Worm (Caenorhabditis elegans) whole organism, L2 larva: ENCODE results near the gene B0416.3.

Source experiments
- C34F6.9 ChIP-seq: fragments of 150-350 bp; optimal IDR thresholded peaks from 2 replicates; lab custom pipeline; 2014; ENCODE audit warnings: missing biosample characterization, missing genetic modification characterization
- F13H6.1 ChIP-seq: sonication (generic microtip); optimal IDR thresholded peaks from 2 replicates; lab custom pipeline; 2016; ENCODE audit warnings: missing genetic modification characterization, missing compliant biosample characterization
- R02D3.7 ChIP-seq: fragments of 150-350 bp; optimal IDR thresholded peaks from 2 replicates; lab custom pipeline; 2014; ENCODE audit warnings: missing biosample characterization, missing genetic modification characterization
- Y55F3AM.14 ChIP-seq: fragments of 200-800 bp; sonication (Bioruptor generic); optimal IDR thresholded peaks from 2 replicates; lab custom pipeline; 2018; ENCODE audit warnings: mild to moderate bottlenecking, missing genetic modification characterization, missing compliant biosample characterization
- ZK546.5 ChIP-seq: sonication (generic microtip); optimal IDR thresholded peaks from 2 replicates; lab custom pipeline; 2017; ENCODE audit warnings: missing biosample characterization, missing genetic modification characterization
- alr-1 ChIP-seq: fragments of 150-350 bp; optimal IDR thresholded peaks from 2 replicates; lab custom pipeline; 2014; ENCODE audit warnings: missing biosample characterization, missing genetic modification characterization
- aly-2 ChIP-seq: fragments of 150-350 bp; optimal IDR thresholded peaks from 2 replicates; lab custom pipeline; 2014; ENCODE audit warnings: missing biosample characterization, missing genetic modification characterization
- ama-1 ChIP-seq: fragments of 150-350 bp; optimal IDR thresholded peaks from 2 replicates; lab custom pipeline; 2018; ENCODE audit warnings: inconsistent platforms
- blmp-1 ChIP-seq: sonication (generic microtip); optimal IDR thresholded peaks from 2 replicates; lab custom pipeline; 2017; ENCODE audit warnings: missing genetic modification characterization, mild to moderate bottlenecking, missing compliant biosample characterization, antibody characterized with exemption, moderate library complexity; ENCODE audit not compliant: insufficient read depth
- ceh-16 ChIP-seq: fragments of 150-350 bp; optimal IDR thresholded peaks from 2 replicates; lab custom pipeline; 2014; ENCODE audit warnings: missing biosample characterization, missing genetic modification characterization
- ceh-82 ChIP-seq: fragments of 150-350 bp; optimal IDR thresholded peaks from 2 replicates; lab custom pipeline; 2014; ENCODE audit warnings: missing biosample characterization, missing genetic modification characterization
- crh-2 ChIP-seq: sonication (generic microtip); optimal IDR thresholded peaks from 2 replicates; lab custom pipeline; 2017; ENCODE audit warnings: missing biosample characterization, missing genetic modification characterization
- dmd-4 ChIP-seq: sonication (generic microtip); optimal IDR thresholded peaks from 2 replicates; lab custom pipeline; 2017; ENCODE audit warnings: missing biosample characterization, missing genetic modification characterization
- egl-27 ChIP-seq: sonication (generic microtip); optimal IDR thresholded peaks from 3 replicates; lab custom pipeline; 2017; ENCODE audit warnings: missing biosample characterization, missing genetic modification reagents, missing genetic modification characterization
- elt-1 ChIP-seq: fragments of 150-350 bp; optimal IDR thresholded peaks from 2 replicates; lab custom pipeline; 2014; ENCODE audit warnings: missing biosample characterization, missing genetic modification characterization
- elt-3 ChIP-seq: sonication (generic microtip); optimal IDR thresholded peaks from 2 replicates; lab custom pipeline; 2017; ENCODE audit warnings: missing biosample characterization, missing genetic modification characterization
- fos-1 ChIP-seq: fragments of 150-350 bp; optimal IDR thresholded peaks from 2 replicates; lab custom pipeline; 2014; ENCODE audit warnings: missing biosample characterization, missing genetic modification characterization
- gmeb-1 ChIP-seq: fragments of 150-350 bp; optimal IDR thresholded peaks from 2 replicates; lab custom pipeline; 2014; ENCODE audit warnings: missing biosample characterization, missing genetic modification characterization
- lin-11 ChIP-seq: fragments of 150-350 bp; sonication (generic microtip); optimal IDR thresholded peaks from 2 replicates; lab custom pipeline; 2014; ENCODE audit warnings: missing biosample characterization, missing genetic modification characterization, inconsistent platforms, mixed read lengths
- lin-13 ChIP-seq: fragments of 150-350 bp; optimal IDR thresholded peaks from 2 replicates; lab custom pipeline; 2014; ENCODE audit warnings: missing biosample characterization, missing genetic modification reagents, missing genetic modification characterization
- lin-39 ChIP-seq: fragments of 150-350 bp; optimal IDR thresholded peaks from 2 replicates; lab custom pipeline; 2014; ENCODE audit warnings: missing biosample characterization, missing genetic modification reagents, missing genetic modification characterization
- lsy-2 ChIP-seq, 2 experiments: fragments of 150-350 bp in 1 of 2; sonication (generic microtip) in 1 of 2; optimal IDR thresholded peaks; 2 replicates each; lab custom pipeline; 2014 to 2017; ENCODE audit warnings: missing biosample characterization in 2 of 2, missing genetic modification characterization in 2 of 2
- mab-5 ChIP-seq: fragments of 150-350 bp; optimal IDR thresholded peaks from 2 replicates; lab custom pipeline; 2014; ENCODE audit warnings: missing biosample characterization, missing genetic modification characterization
- mbf-1 ChIP-seq: sonication (generic microtip); optimal IDR thresholded peaks from 2 replicates; lab custom pipeline; 2017; ENCODE audit warnings: missing biosample characterization, missing genetic modification characterization
- mdl-1 ChIP-seq, 2 experiments: fragments of 150-350 bp in 1 of 2; sonication (generic microtip) in 1 of 2; optimal IDR thresholded peaks; 2 replicates each; lab custom pipeline; 2017; ENCODE audit warnings: missing biosample characterization in 2 of 2, missing genetic modification characterization in 2 of 2
- nhr-10 ChIP-seq: sonication (generic microtip); optimal IDR thresholded peaks from 2 replicates; lab custom pipeline; 2017; ENCODE audit warnings: missing biosample characterization, missing genetic modification characterization
- nhr-11 ChIP-seq: fragments of 150-350 bp; optimal IDR thresholded peaks from 2 replicates; lab custom pipeline; 2014; ENCODE audit warnings: missing biosample characterization, missing genetic modification characterization
- nhr-12 ChIP-seq: fragments of 150-350 bp; optimal IDR thresholded peaks from 2 replicates; lab custom pipeline; 2014; ENCODE audit warnings: missing biosample characterization, missing genetic modification characterization
- nhr-129 ChIP-seq: fragments of 150-350 bp; optimal IDR thresholded peaks from 2 replicates; lab custom pipeline; 2014; ENCODE audit warnings: missing biosample characterization, missing genetic modification characterization
- nhr-21 ChIP-seq: fragments of 150-350 bp; optimal IDR thresholded peaks from 2 replicates; lab custom pipeline; 2014; ENCODE audit warnings: missing biosample characterization, missing genetic modification characterization
- nhr-23 ChIP-seq: fragments of 150-350 bp; optimal IDR thresholded peaks from 2 replicates; lab custom pipeline; 2014; ENCODE audit warnings: missing biosample characterization, missing genetic modification reagents, missing genetic modification characterization
- nhr-237 ChIP-seq: fragments of 150-350 bp; optimal IDR thresholded peaks from 2 replicates; lab custom pipeline; 2014; ENCODE audit warnings: missing biosample characterization, missing genetic modification characterization
- nhr-25 ChIP-seq: fragments of 150-350 bp; sonication (generic microtip); optimal IDR thresholded peaks from 3 replicates; lab custom pipeline; 2014; ENCODE audit warnings: missing biosample characterization, missing genetic modification characterization
- nhr-6 ChIP-seq: fragments of 150-350 bp; optimal IDR thresholded peaks from 2 replicates; lab custom pipeline; 2014; ENCODE audit warnings: missing biosample characterization, missing genetic modification characterization
- nhr-77 ChIP-seq: fragments of 150-350 bp; optimal IDR thresholded peaks from 2 replicates; lab custom pipeline; 2014; ENCODE audit warnings: missing biosample characterization, missing genetic modification characterization
- peb-1 ChIP-seq: fragments of 150-350 bp; optimal IDR thresholded peaks from 2 replicates; lab custom pipeline; 2014; ENCODE audit warnings: missing biosample characterization, missing genetic modification characterization
- sem-4 ChIP-seq: fragments of 150-350 bp; optimal IDR thresholded peaks from 2 replicates; lab custom pipeline; 2014; ENCODE audit warnings: missing biosample characterization, missing genetic modification reagents, missing genetic modification characterization
- skn-1 ChIP-seq: sonication (generic microtip); optimal IDR thresholded peaks from 2 replicates; lab custom pipeline; 2017; ENCODE audit warnings: missing biosample characterization, missing genetic modification characterization
- sma-3 ChIP-seq: sonication (generic microtip); optimal IDR thresholded peaks from 2 replicates; lab custom pipeline; 2016; ENCODE audit warnings: missing genetic modification reagents, missing genetic modification characterization, missing compliant biosample characterization
- sma-9 ChIP-seq, 2 experiments: fragments of 150-350 bp in 1 of 2; sonication (generic microtip) in 1 of 2; optimal IDR thresholded peaks; 2 replicates each; lab custom pipeline; 2014 to 2016; ENCODE audit warnings: missing genetic modification characterization in 2 of 2, mild to moderate bottlenecking in 1 of 2, missing biosample characterization in 1 of 2, missing compliant biosample characterization in 1 of 2, missing genetic modification reagents in 1 of 2, moderate library complexity in 1 of 2
- snpc-4 ChIP-seq: fragments of 150-350 bp; optimal IDR thresholded peaks from 2 replicates; lab custom pipeline; 2014; ENCODE audit warnings: missing biosample characterization, missing genetic modification characterization
- unc-39 ChIP-seq: fragments of 150-350 bp; optimal IDR thresholded peaks from 2 replicates; lab custom pipeline; 2014; ENCODE audit warnings: missing biosample characterization, missing genetic modification characterization
- unc-55 ChIP-seq: fragments of 150-350 bp; sonication (generic microtip); optimal IDR thresholded peaks from 3 replicates; lab custom pipeline; 2014; ENCODE audit warnings: missing biosample characterization, missing genetic modification reagents, missing genetic modification characterization
- unc-62 ChIP-seq: fragments of 150-350 bp; optimal IDR thresholded peaks from 2 replicates; lab custom pipeline; 2014; ENCODE audit warnings: missing biosample characterization, missing genetic modification reagents, missing genetic modification characterization
- zag-1 ChIP-seq: fragments of 150-350 bp; optimal IDR thresholded peaks from 2 replicates; lab custom pipeline; 2014; ENCODE audit warnings: missing biosample characterization, missing genetic modification characterization
- ztf-1 ChIP-seq: fragments of 200-800 bp; sonication (Bioruptor generic); conservative IDR thresholded peaks from 2 replicates; pipeline ENCODE4 v1.3.6; 2022; ENCODE audit warnings: missing genetic modification characterization, missing compliant biosample characterization
- ztf-11 ChIP-seq: sonication (generic microtip); optimal IDR thresholded peaks from 2 replicates; lab custom pipeline; 2017; ENCODE audit warnings: missing biosample characterization, missing genetic modification characterization
- ztf-4 ChIP-seq: fragments of 150-350 bp; optimal IDR thresholded peaks from 2 replicates; lab custom pipeline; 2014; ENCODE audit warnings: missing biosample characterization, missing genetic modification characterization

The B0416.3 gene

ce11 chrX:9337832-9338231 is 46.4 kb downstream of the B0416.3 start:
- no peak for TF ChIP-seq blmp-1 (tag; lab: Kevin White, UChicago)
- peak; percentile 5 for TF ChIP-seq sem-4 (tag; lab: Kevin White, UChicago)
- no peak for TF ChIP-seq ceh-16
- TF ChIP-seq skn-1 (tag; lab: Kevin White, UChicago): no peak
- TF ChIP-seq mdl-1 (tag; optimal IDR thresholded peaks at IDR 0.05; lab: Kevin White, UChicago): peak in 1 of 2 experiments; percentile 65
- no peak for TF ChIP-seq elt-1 (tag; lab: Kevin White, UChicago)
- no peak for TF ChIP-seq ZK546.5
- TF ChIP-seq lin-13 (GFP tag; lab: Kevin White, UChicago): peak; percentile 67
- TF ChIP-seq gmeb-1 (tag; lab: Kevin White, UChicago): peak; percentile 21
- no peak for TF ChIP-seq mbf-1 (tag; lab: Kevin White, UChicago)
- TF ChIP-seq nhr-129 (tag; lab: Kevin White, UChicago): peak; percentile 81
- TF ChIP-seq alr-1: no peak
- TF ChIP-seq F13H6.1 (tag; lab: Kevin White, UChicago): peak; percentile 55
- peak; percentile 5 for TF ChIP-seq nhr-21 (tag; lab: Kevin White, UChicago)
- peak; percentile 91 for TF ChIP-seq unc-55
- no peak for TF ChIP-seq ztf-1 (GFP tag; lab: Robert Waterston, UW)
- TF ChIP-seq ceh-82: peak; percentile 44
- peak; percentile 8 for TF ChIP-seq snpc-4 (tag; lab: Kevin White, UChicago)
- peak; percentile 28 for TF ChIP-seq ztf-4 (tag; lab: Kevin White, UChicago)
- peak; percentile 75 for TF ChIP-seq C34F6.9
- TF ChIP-seq nhr-6: no peak
- TF ChIP-seq nhr-11 (tag; lab: Kevin White, UChicago): no peak
- no peak for TF ChIP-seq peb-1 (tag; lab: Kevin White, UChicago)
- no peak for TF ChIP-seq elt-3
- TF ChIP-seq R02D3.7 (tag; lab: Kevin White, UChicago): no peak
- no peak for TF ChIP-seq nhr-237 (tag; lab: Kevin White, UChicago)
- TF ChIP-seq nhr-12 (tag; lab: Kevin White, UChicago): no peak
- TF ChIP-seq sma-9 (GFP tag; optimal IDR thresholded peaks at IDR 0.05; lab: Kevin White, UChicago): peak; percentile 17
- TF ChIP-seq sma-9 (tag; optimal IDR thresholded peaks at IDR 0.05; lab: Kevin White, UChicago): no peak
- TF ChIP-seq egl-27 (tag; lab: Kevin White, UChicago): peak; percentile 55
- TF ChIP-seq unc-62 (GFP tag; lab: Kevin White, UChicago): no peak
- TF ChIP-seq fos-1 (tag; lab: Kevin White, UChicago): peak; percentile 41
- peak; percentile 76 for TF ChIP-seq mab-5 (tag; lab: Kevin White, UChicago)
- no peak for TF ChIP-seq lin-39 (tag; lab: Kevin White, UChicago)
- TF ChIP-seq nhr-10: no peak
- TF ChIP-seq ama-1 (lab: Kevin White, UChicago): no peak
- TF ChIP-seq nhr-23 (tag; lab: Kevin White, UChicago): no peak
- TF ChIP-seq lin-11 (tag; lab: Kevin White, UChicago): peak; percentile 38
- peak; percentile 74 for TF ChIP-seq zag-1 (tag; lab: Kevin White, UChicago)
- TF ChIP-seq nhr-77 (tag; lab: Kevin White, UChicago): no peak
- TF ChIP-seq unc-39 (tag; lab: Kevin White, UChicago): peak; percentile 14
- TF ChIP-seq Y55F3AM.14 (GFP tag; lab: Kevin White, UChicago): peak; percentile 69
- no peak for TF ChIP-seq aly-2 (tag; lab: Kevin White, UChicago)
- TF ChIP-seq sma-3 (GFP tag; lab: Kevin White, UChicago): no peak
- peak; percentile 54 to 63 for TF ChIP-seq lsy-2 (tag; optimal IDR thresholded peaks at IDR 0.05; lab: Kevin White, UChicago)
- no peak for TF ChIP-seq nhr-25 (tag; lab: Kevin White, UChicago)
- TF ChIP-seq ztf-11 (tag; lab: Kevin White, UChicago): no peak
- no peak for TF ChIP-seq dmd-4 (tag; lab: Kevin White, UChicago)
- peak; percentile 61 for TF ChIP-seq crh-2 (tag; lab: Kevin White, UChicago)
